Worm (Caenorhabditis elegans): Measurements from ENCODE around the gene aagr-4.

DNA sequence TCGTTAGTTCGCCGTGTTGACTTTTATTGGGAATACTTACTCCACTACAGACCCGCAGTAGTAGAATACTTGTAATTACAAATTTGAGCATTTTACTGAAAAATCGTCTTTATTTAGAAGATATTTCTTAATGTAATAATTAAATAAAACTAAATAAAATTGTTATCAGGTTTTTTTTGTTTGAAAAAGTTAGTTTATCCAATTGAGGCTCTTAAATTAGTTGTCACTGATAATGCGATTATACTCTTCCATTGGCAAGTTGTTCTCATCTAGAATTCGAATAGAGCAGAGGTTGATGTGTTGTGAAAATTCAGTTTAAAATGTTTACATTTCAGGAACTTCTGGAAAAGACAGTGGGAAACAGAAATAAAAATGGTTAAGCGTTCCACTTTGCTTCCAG, 34.9 kb upstream of the aagr-4 start, which contains the start of gene ZK1193.2:
- TF ChIP-seq F44E2.7 (GFP tag; IDR thresholded peaks at IDR 0.05) (no peak), unc-62 (GFP tag; optimal IDR thresholded peaks at IDR 0.05 in 1 of 2) (no peak), unc-62 (tag; optimal IDR thresholded peaks at IDR 0.05) (no peak), ztf-11 (tag; optimal IDR thresholded peaks at IDR 0.05) (no peak), ceh-82 (tag; optimal IDR thresholded peaks at IDR 0.05) (no peak), nhr-237 (tag; optimal IDR thresholded peaks at IDR 0.05) (no peak), unc-130 (GFP tag; optimal IDR thresholded peaks at IDR 0.05) (no peak), snpc-4 (tag; optimal IDR thresholded peaks at IDR 0.05) (no peak), pqm-1 (tag; optimal IDR thresholded peaks at IDR 0.05) (no peak), arid-1 (GFP tag; conservative IDR thresholded peaks at IDR 0.05) (no peak), dmd-6 (GFP tag; IDR thresholded peaks at IDR 0.05) (no peak)

Measured in whole organism, L4 larva.